Worm (Caenorhabditis elegans): ENCODE data around the gene cec-3.

DNA sequence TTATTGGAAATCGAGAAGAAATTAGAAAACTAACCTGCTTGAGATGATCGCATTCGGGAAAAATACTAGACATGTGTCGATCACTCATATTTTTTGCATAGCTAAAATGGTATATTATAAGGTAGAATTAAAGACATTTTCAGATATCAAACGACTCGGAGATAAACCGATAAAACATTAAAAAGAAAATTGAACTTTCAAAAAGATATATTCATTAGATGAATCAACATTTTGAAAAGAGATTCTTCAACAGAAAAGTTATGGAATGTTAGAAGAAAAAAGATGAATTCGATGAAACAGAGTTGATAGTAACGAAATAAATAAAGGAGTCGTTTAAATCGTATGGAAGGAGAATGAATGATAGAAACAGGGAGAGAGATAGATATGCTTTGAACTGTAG lies 1.8 kb downstream of the cec-3 start, which contains the start of gene mdmh-35:
- TF ChIP-seq unc-62 (GFP tag; optimal IDR thresholded peaks at IDR 0.05): no peak
- no peak for TF ChIP-seq hlh-1 (tag; optimal IDR thresholded peaks at IDR 0.05)
- TF ChIP-seq blmp-1 (tag; optimal IDR thresholded peaks at IDR 0.05): no peak
- TF ChIP-seq lin-32 (GFP tag; optimal IDR thresholded peaks at IDR 0.05): no peak
- TF ChIP-seq bed-3 (GFP tag; optimal IDR thresholded peaks at IDR 0.05): no peak
- TF ChIP-seq M03D4.4 (tag; optimal IDR thresholded peaks at IDR 0.05): no peak
- no peak for TF ChIP-seq pha-4 (tag; optimal IDR thresholded peaks at IDR 0.05)
- TF ChIP-seq snpc-4 (tag; optimal IDR thresholded peaks at IDR 0.05): no peak

Data from whole organism, mixed stage, embryonic.